Fruit fly (Drosophila melanogaster): ENCODE results near the gene Ugt36E1.

dm6 chr2L:18846175-18846574 lies 19.6 kb downstream of the Ugt36E1 start:
- TF ChIP-seq CTCF (optimal IDR thresholded peaks at IDR 0.05) (no peak), CG8478 (optimal IDR thresholded peaks at IDR 0.05) (no peak)
